Worm (Caenorhabditis elegans) whole organism, young adult: ENCODE measurements around the gene srg-68.

Experiments used
- F23B12.7 ChIP-seq: sonication (generic microtip); optimal IDR thresholded peaks from 2 replicates; lab custom pipeline; 2017; ENCODE audit warnings: missing genetic modification characterization, mild to moderate bottlenecking, missing compliant biosample characterization, antibody characterized with exemption, moderate library complexity; ENCODE audit not compliant: insufficient read depth
- F33H1.4 ChIP-seq: fragments of 200-800 bp; sonication (Bioruptor generic); IDR thresholded peaks from 2 replicates; pipeline ENCODE4 v1.3.6; 2022; ENCODE audit warnings: missing genetic modification reagents, missing genetic modification characterization, missing compliant biosample characterization
- F39B2.1 ChIP-seq: fragments of 200-800 bp; sonication (Bioruptor generic); IDR thresholded peaks from 2 replicates; pipeline ENCODE4 v1.3.6; 2022; ENCODE audit warnings: missing genetic modification reagents, missing genetic modification characterization, missing compliant biosample characterization
- F52B5.7 ChIP-seq: sonication (generic microtip); optimal IDR thresholded peaks from 2 replicates; lab custom pipeline; 2016; ENCODE audit warnings: mild to moderate bottlenecking, missing genetic modification characterization, missing compliant biosample characterization
- K12H6.12 ChIP-seq: fragments of 200-800 bp; sonication (Bioruptor generic); optimal IDR thresholded peaks from 2 replicates; lab custom pipeline; 2018; ENCODE audit warnings: mild to moderate bottlenecking, missing genetic modification characterization, missing compliant biosample characterization
- Y53G8AR.9 ChIP-seq: fragments of 200-800 bp; sonication (Bioruptor generic); conservative IDR thresholded peaks from 2 replicates; pipeline ENCODE4 v1.3.6; 2022; ENCODE audit warnings: missing genetic modification reagents, missing genetic modification characterization, missing compliant biosample characterization
- akir-1 ChIP-seq: fragments of 200-800 bp; sonication (Bioruptor generic); optimal IDR thresholded peaks from 2 replicates; lab custom pipeline; 2018; ENCODE audit warnings: mild to moderate bottlenecking, missing genetic modification characterization, moderate library complexity, missing compliant biosample characterization
- atf-7 ChIP-seq: sonication (generic microtip); optimal IDR thresholded peaks from 2 replicates; lab custom pipeline; 2017; ENCODE audit warnings: mild to moderate bottlenecking, missing genetic modification characterization, missing compliant biosample characterization
- bed-1 ChIP-seq: fragments of 200-800 bp; sonication (Bioruptor generic); IDR thresholded peaks from 2 replicates; pipeline ENCODE4 v1.3.6; 2022; ENCODE audit warnings: missing genetic modification reagents, missing genetic modification characterization, missing compliant biosample characterization
- cebp-2 ChIP-seq: fragments of 200-800 bp; sonication (Bioruptor generic); IDR thresholded peaks from 2 replicates; pipeline ENCODE4 v1.3.6; 2022; ENCODE audit warnings: missing genetic modification characterization, missing compliant biosample characterization
- ceh-100 ChIP-seq: fragments of 200-800 bp; sonication (Bioruptor generic); IDR thresholded peaks from 2 replicates; pipeline ENCODE4 v1.3.6; 2022; ENCODE audit warnings: missing genetic modification reagents, missing genetic modification characterization, missing compliant biosample characterization
- ceh-27 ChIP-seq: fragments of 200-800 bp; sonication (Bioruptor generic); optimal IDR thresholded peaks from 2 replicates; lab custom pipeline; 2018; ENCODE audit warnings: mild to moderate bottlenecking, missing genetic modification characterization, moderate library complexity, missing compliant biosample characterization
- ceh-40 ChIP-seq: fragments of 200-800 bp; sonication (Bioruptor generic); IDR thresholded peaks from 2 replicates; pipeline ENCODE4 v1.3.6; 2022; ENCODE audit warnings: missing genetic modification characterization, missing compliant biosample characterization
- ceh-79 ChIP-seq: sonication (generic microtip); optimal IDR thresholded peaks from 2 replicates; lab custom pipeline; 2017; ENCODE audit warnings: mild to moderate bottlenecking, missing genetic modification characterization, missing compliant biosample characterization
- ceh-91 ChIP-seq: fragments of 200-800 bp; sonication (Bioruptor generic); IDR thresholded peaks from 2 replicates; pipeline ENCODE4 v1.3.6; 2022; ENCODE audit warnings: missing genetic modification reagents, missing genetic modification characterization, missing compliant biosample characterization
- chd-7 ChIP-seq: sonication (generic microtip); optimal IDR thresholded peaks from 2 replicates; lab custom pipeline; 2016; ENCODE audit warnings: mild to moderate bottlenecking, missing genetic modification characterization, moderate library complexity, missing compliant biosample characterization
- ekl-4 ChIP-seq: fragments of 200-800 bp; sonication (Bioruptor generic); IDR thresholded peaks from 2 replicates; pipeline ENCODE4 v1.3.6; 2022; ENCODE audit warnings: missing genetic modification reagents, missing genetic modification characterization, missing compliant biosample characterization
- ets-4 ChIP-seq: fragments of 200-800 bp; sonication (Bioruptor generic); optimal IDR thresholded peaks from 2 replicates; lab custom pipeline; 2018; ENCODE audit warnings: mild to moderate bottlenecking, missing genetic modification characterization, missing compliant biosample characterization
- hmg-1.2 ChIP-seq: fragments of 200-800 bp; sonication (Bioruptor generic); IDR thresholded peaks from 2 replicates; pipeline ENCODE4 v1.3.6; 2022; ENCODE audit warnings: missing genetic modification reagents, missing genetic modification characterization, missing compliant biosample characterization
- lin-40 ChIP-seq: sonication (generic microtip); optimal IDR thresholded peaks from 2 replicates; lab custom pipeline; 2016; ENCODE audit warnings: missing genetic modification characterization, mild to moderate bottlenecking, missing compliant biosample characterization, missing genotype, missing genetic modification reagents
- mcd-1 ChIP-seq: fragments of 200-800 bp; sonication (Bioruptor generic); IDR thresholded peaks from 2 replicates; pipeline ENCODE4 v1.3.6; 2022; ENCODE audit warnings: missing genetic modification reagents, missing genetic modification characterization, missing compliant biosample characterization
- mel-28 ChIP-seq: sonication (generic microtip); optimal IDR thresholded peaks from 2 replicates; lab custom pipeline; 2016; ENCODE audit warnings: borderline replicate concordance, mild to moderate bottlenecking, missing genetic modification characterization, missing compliant biosample characterization
- nfya-1 ChIP-seq: sonication (generic microtip); optimal IDR thresholded peaks from 2 replicates; lab custom pipeline; 2017; ENCODE audit warnings: antibody characterized with exemption, missing compliant biosample characterization, missing genetic modification characterization, borderline replicate concordance; ENCODE audit not compliant: insufficient read depth
- nfya-2 ChIP-seq: fragments of 200-800 bp; sonication (Bioruptor generic); IDR thresholded peaks from 2 replicates; pipeline ENCODE4 v1.3.6; 2022; ENCODE audit warnings: missing genetic modification reagents, missing genetic modification characterization, missing compliant biosample characterization
- nhr-27 ChIP-seq: fragments of 200-800 bp; sonication (Bioruptor generic); optimal IDR thresholded peaks from 2 replicates; lab custom pipeline; 2018; ENCODE audit warnings: mild to moderate bottlenecking, missing genetic modification characterization, moderate library complexity, missing compliant biosample characterization
- nhr-80 ChIP-seq: sonication (generic microtip); optimal IDR thresholded peaks from 2 replicates; lab custom pipeline; 2016; ENCODE audit warnings: missing genetic modification characterization, missing compliant biosample characterization
- rcor-1 ChIP-seq: fragments of 200-800 bp; sonication (Bioruptor generic); IDR thresholded peaks from 2 replicates; pipeline ENCODE4 v1.3.6; 2022; ENCODE audit warnings: missing genetic modification reagents, missing genetic modification characterization, missing compliant biosample characterization
- rec-8 ChIP-seq, 2 experiments: sonication (generic microtip); optimal IDR thresholded peaks; 2 replicates each; lab custom pipeline; 2016; ENCODE audit warnings: mild to moderate bottlenecking in 2 of 2, missing genetic modification characterization in 2 of 2, missing genetic modification reagents in 2 of 2, missing genotype in 2 of 2, missing biosample characterization in 1 of 2, missing compliant biosample characterization in 1 of 2, moderate library complexity in 1 of 2
- rpc-1 ChIP-seq, 2 experiments: fragments of 150-350 bp in 1 of 2; sonication (generic microtip) in 1 of 2; optimal IDR thresholded peaks; 2 replicates each; lab custom pipeline; 2014 to 2018; ENCODE audit warnings: missing biosample characterization in 1 of 2, missing genetic modification characterization in 1 of 2, missing genetic modification reagents in 1 of 2, missing genotype in 1 of 2
- sdz-38 ChIP-seq: sonication (generic microtip); optimal IDR thresholded peaks from 2 replicates; lab custom pipeline; 2016; ENCODE audit warnings: missing genotype, missing genetic modification characterization, missing compliant biosample characterization
- sea-2 ChIP-seq: fragments of 200-800 bp; sonication (Bioruptor generic); IDR thresholded peaks from 2 replicates; pipeline ENCODE4 v1.3.6; 2022; ENCODE audit warnings: missing genetic modification characterization, missing compliant biosample characterization
- snpc-1.1 ChIP-seq: sonication (generic microtip); optimal IDR thresholded peaks from 2 replicates; lab custom pipeline; 2017; ENCODE audit warnings: missing genetic modification characterization, mild to moderate bottlenecking, missing compliant biosample characterization, antibody characterized with exemption, moderate library complexity, missing genotype, missing genetic modification reagents; ENCODE audit not compliant: insufficient read depth
- snpc-1.3 ChIP-seq: sonication (generic microtip); optimal IDR thresholded peaks from 2 replicates; lab custom pipeline; 2017; ENCODE audit warnings: missing genetic modification characterization, mild to moderate bottlenecking, missing compliant biosample characterization, antibody characterized with exemption, moderate library complexity, missing genotype, missing genetic modification reagents; ENCODE audit not compliant: insufficient read depth
- snpc-4 ChIP-seq, 5 experiments: fragments of 150-350 bp in 1 of 5; sonication (generic microtip) in 4 of 5; optimal IDR thresholded peaks; 2 replicates each; lab custom pipeline; 2014 to 2018; ENCODE audit warnings: missing genetic modification characterization in 5 of 5, missing biosample characterization in 3 of 5, antibody characterized with exemption in 2 of 5, mild to moderate bottlenecking in 2 of 5, missing compliant biosample characterization in 2 of 5, missing genotype in 2 of 5, moderate library complexity in 2 of 5, missing genetic modification reagents in 1 of 5
- somi-1 ChIP-seq: fragments of 200-800 bp; sonication (Bioruptor generic); optimal IDR thresholded peaks from 2 replicates; lab custom pipeline; 2018; ENCODE audit warnings: mild to moderate bottlenecking, missing genetic modification characterization, missing compliant biosample characterization
- tlf-1 ChIP-seq: fragments of 200-800 bp; sonication (Bioruptor generic); optimal IDR thresholded peaks from 2 replicates; lab custom pipeline; 2018; ENCODE audit warnings: mild to moderate bottlenecking, missing genetic modification characterization, missing compliant biosample characterization
- ztf-28 ChIP-seq: fragments of 200-800 bp; sonication (Bioruptor generic); IDR thresholded peaks from 2 replicates; pipeline ENCODE4 v1.3.6; 2022; ENCODE audit warnings: missing genetic modification reagents, missing genetic modification characterization, missing compliant biosample characterization
- ztf-6 ChIP-seq: fragments of 200-800 bp; sonication (Bioruptor generic); IDR thresholded peaks from 2 replicates; pipeline ENCODE4 v1.3.6; 2022; ENCODE audit warnings: missing genetic modification reagents, missing genetic modification characterization, missing compliant biosample characterization

srg-68 gene

ce11 chrV:5502701-5503100 lies 37.5 kb upstream of the srg-68 start (continued):
- no peak for TF ChIP-seq mel-28 (tag; lab: Kevin White, UChicago)
- no peak for TF ChIP-seq snpc-1.1 (tag; lab: Kevin White, UChicago)
- no peak for TF ChIP-seq ztf-6
- TF ChIP-seq snpc-1.3 (tag; lab: Kevin White, UChicago), result no peak
- no peak for TF ChIP-seq hmg-1.2 (GFP tag; lab: Robert Waterston, UW)
- TF ChIP-seq nfya-1 (tag; lab: Kevin White, UChicago), result no peak
- TF ChIP-seq ceh-100 (GFP tag; lab: Robert Waterston, UW), result no peak
- no peak for TF ChIP-seq ceh-40 (GFP tag; lab: Robert Waterston, UW)
- TF ChIP-seq nhr-80, result no peak
- TF ChIP-seq mcd-1 (GFP tag; lab: Robert Waterston, UW), result 0 out of 2 replicates have a peak, but pooled peaks have one; percentile 4
- TF ChIP-seq nhr-27 (tag; lab: Kevin White, UChicago), result no peak
- TF ChIP-seq ets-4 (GFP tag; lab: Kevin White, UChicago), result no peak
- 0 out of 2 replicates have a peak, but pooled peaks have one; percentile 70 for TF ChIP-seq cebp-2 (GFP tag; lab: Robert Waterston, UW)

DNA sequence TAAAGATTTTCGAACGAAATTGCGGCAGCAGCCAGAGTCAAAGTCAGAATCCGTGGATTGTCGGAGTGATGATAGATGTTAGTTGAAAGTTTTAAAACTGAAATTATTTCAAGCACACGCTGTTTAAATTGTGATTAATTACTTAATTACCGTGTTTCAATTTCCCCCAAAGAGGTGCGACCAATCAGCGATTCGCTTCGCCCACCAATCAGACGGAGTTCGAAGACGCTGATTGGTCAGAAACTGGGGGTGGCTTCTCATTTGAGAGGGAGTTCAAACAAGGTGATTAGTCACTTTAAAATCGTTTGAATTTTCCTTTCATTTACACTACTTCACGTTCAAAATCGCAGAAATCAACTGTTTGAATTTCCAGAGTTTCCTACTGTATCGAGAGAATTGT lies 34.2 kb upstream of the srg-68 start:
- TF ChIP-seq Y53G8AR.9 (GFP tag; lab: Robert Waterston, UW), result no peak
- TF ChIP-seq akir-1, result no peak
- TF ChIP-seq bed-1 (GFP tag; lab: Robert Waterston, UW), result no peak
- no peak for TF ChIP-seq sea-2
- no peak for TF ChIP-seq chd-7
- TF ChIP-seq ztf-6, result no peak
- no peak for TF ChIP-seq F52B5.7 (tag; lab: Kevin White, UChicago)
- TF ChIP-seq sdz-38 (tag; lab: Kevin White, UChicago), result no peak
- TF ChIP-seq tlf-1, result no peak
- TF ChIP-seq ekl-4 (GFP tag; lab: Robert Waterston, UW), result no peak
- TF ChIP-seq ceh-79 (tag; lab: Kevin White, UChicago), result no peak
- no peak for TF ChIP-seq rec-8 (tag; optimal IDR thresholded peaks at IDR 0.05; lab: Kevin White, UChicago)
- no peak for TF ChIP-seq F39B2.1 (GFP tag; lab: Robert Waterston, UW)
- no peak for TF ChIP-seq ceh-91 (GFP tag; lab: Robert Waterston, UW)
- no peak for TF ChIP-seq K12H6.12
- no peak for TF ChIP-seq snpc-4 (GFP tag; optimal IDR thresholded peaks at IDR 0.05; lab: Kevin White, UChicago)
- TF ChIP-seq snpc-4 (tag; optimal IDR thresholded peaks at IDR 0.05; lab: Kevin White, UChicago), result no peak
- no peak for TF ChIP-seq somi-1 (GFP tag; lab: Kevin White, UChicago)
- no peak for TF ChIP-seq lin-40 (tag; lab: Kevin White, UChicago)
- no peak for TF ChIP-seq atf-7 (tag; lab: Kevin White, UChicago)

- no peak for TF ChIP-seq nfya-2 (GFP tag; lab: Robert Waterston, UW)
- TF ChIP-seq rcor-1 (GFP tag; lab: Robert Waterston, UW), result no peak
- TF ChIP-seq rpc-1 (optimal IDR thresholded peaks at IDR 0.05; lab: Kevin White, UChicago), result no peak
- TF ChIP-seq rpc-1 (tag; optimal IDR thresholded peaks at IDR 0.05; lab: Kevin White, UChicago), result no peak
- TF ChIP-seq F23B12.7 (tag; lab: Kevin White, UChicago), result no peak
- TF ChIP-seq ztf-28, result no peak
- no peak for TF ChIP-seq ceh-27 (GFP tag; lab: Kevin White, UChicago)
- no peak for TF ChIP-seq F33H1.4 (GFP tag; lab: Robert Waterston, UW)
- no peak for TF ChIP-seq F52B5.7 (tag; lab: Kevin White, UChicago)
- no peak for TF ChIP-seq K12H6.12
These were observed 28.2 kb upstream of the srg-68 start, which contains the start of gene T05C3.2 for ce11 chrV:5493447-5493846. Gene T05C3.2, plus strand, starts transcription at chrV:5493747.
